Worm (Caenorhabditis elegans): ENCODE results near the gene srh-83.

DNA sequence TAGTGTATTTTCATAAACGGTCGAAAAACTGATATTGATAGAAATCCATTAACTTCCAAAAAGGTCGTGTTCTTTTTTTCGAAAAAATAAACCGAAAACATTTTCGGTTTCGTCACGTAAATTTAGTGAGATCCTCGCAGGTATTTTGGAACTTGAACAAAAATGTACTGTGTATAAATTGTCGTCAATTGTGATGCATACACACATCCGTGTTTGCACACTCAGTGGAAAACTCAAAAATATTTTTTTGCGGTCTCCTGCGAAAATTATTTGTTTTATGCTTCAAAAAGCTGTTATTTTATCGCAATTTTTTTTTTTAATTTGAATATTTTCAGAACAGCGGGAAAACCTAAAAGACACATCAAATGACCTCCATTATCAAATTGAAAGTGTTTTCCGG, 14.5 kb downstream of the srh-83 start, which contains the start of gene cpsf-2:
- TF ChIP-seq W03F9.2 (tag; optimal IDR thresholded peaks at IDR 0.05) (no peak), him-1 (tag; optimal IDR thresholded peaks at IDR 0.05) (no peak), dao-5 (tag; optimal IDR thresholded peaks at IDR 0.05) (no peak)
